Worm (Caenorhabditis elegans): ENCODE data around the gene hcp-1.

DNA sequence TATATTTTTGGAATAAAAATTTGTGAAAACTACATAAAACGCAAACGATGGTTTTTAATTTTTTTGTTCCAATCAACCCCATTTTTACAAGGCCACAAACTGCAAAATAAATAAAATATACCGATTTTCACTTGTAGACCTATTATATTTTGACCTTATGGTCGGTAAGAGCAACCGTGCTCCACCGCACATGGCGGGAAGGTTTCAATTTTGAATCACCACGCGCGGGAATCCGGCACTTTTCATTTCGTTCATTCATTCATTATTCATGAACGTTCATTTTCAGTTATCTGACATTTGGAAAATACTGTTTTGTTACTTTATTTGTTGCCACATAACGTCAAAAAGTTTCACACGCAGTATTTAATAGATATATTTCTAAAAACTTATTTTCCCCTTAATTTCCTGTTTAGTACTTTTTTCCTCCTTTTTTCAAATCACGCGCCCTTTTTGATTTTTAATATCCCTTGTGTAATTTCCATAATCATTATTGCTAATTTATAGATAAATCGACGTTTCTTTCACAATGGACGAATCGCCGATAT lies at the start of gene hcp-1:
- TF ChIP-seq skn-1 (tag; optimal IDR thresholded peaks at IDR 0.05) (no peak), fkh-10 (GFP tag; optimal IDR thresholded peaks at IDR 0.05) (no peak), jun-1 (tag; optimal IDR thresholded peaks at IDR 0.05) (no peak)

Data from whole organism, L4 larva.